In the genomic region with DNA sequence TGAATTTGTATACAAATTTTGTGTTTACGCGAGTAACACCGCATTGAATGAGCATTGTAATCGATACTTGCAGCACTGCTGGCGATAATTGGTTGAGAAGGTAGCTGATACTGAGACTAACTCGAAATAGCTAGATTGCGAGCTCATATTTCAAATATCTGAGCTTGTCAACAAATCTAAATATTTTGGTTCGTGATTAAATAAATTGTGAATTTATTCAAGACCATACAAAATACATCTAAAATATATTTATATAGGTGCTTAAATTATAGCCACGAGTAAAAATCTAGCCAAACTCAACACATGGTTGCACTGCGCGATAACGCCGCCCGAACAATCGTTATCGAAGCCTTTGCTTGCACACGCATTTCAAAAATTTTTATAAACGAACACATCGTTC, we compare ENCODE assay signal across 1 fruit fly cellular context.
TF ChIP-seq lines count a peak whose summit lies in the region.

A gene (minus strand): TSS at position 56 of the 400 bp plus-strand sequence.
A gene (plus strand): TSS at position 179 of the 400 bp plus-strand sequence.

TF ChIP-seq in whole organism, embryonic, 481 proteins besides CTCF, POLR2A, EP300 and RAD21 (continued from another document):
- TF ChIP-seq CG9932 (GFP tag; IDR thresholded peaks at IDR 0.05; lab: Robert Waterston, UW) (peak; percentile 50), exex (tag; optimal IDR thresholded peaks at IDR 0.05; lab: Kevin White, UChicago) (peak; percentile 20), CG14860 (GFP tag; IDR thresholded peaks at IDR 0.05; lab: Robert Waterston, UW; ENCODE audit: partially characterized antibody) (peak; percentile 82), CoRest (tag; optimal IDR thresholded peaks at IDR 0.05; lab: Kevin White, UChicago) (peak; percentile 72), dmrt99B (tag; optimal IDR thresholded peaks at IDR 0.05; lab: Kevin White, UChicago) (peak; percentile 20), Lhr (GFP tag; optimal IDR thresholded peaks at IDR 0.05; lab: Kevin White, UChicago) (peak; percentile 55), esg (GFP tag; conservative IDR thresholded peaks at IDR 0.05; lab: Robert Waterston, UW) (no peak), CG12659 (GFP tag; optimal IDR thresholded peaks at IDR 0.05; lab: Kevin White, UChicago) (peak; percentile 60), CG17568 (GFP tag; optimal IDR thresholded peaks at IDR 0.05; lab: Kevin White, UChicago) (no peak), fd96Cb (tag; optimal IDR thresholded peaks at IDR 0.05; lab: Kevin White, UChicago) (no peak), bcd (GFP tag; optimal IDR thresholded peaks at IDR 0.05; lab: Kevin White, UChicago) (peak; percentile 14), Sox100B (GFP tag; optimal IDR thresholded peaks at IDR 0.05; lab: Kevin White, UChicago) (peak; percentile 33), run (tag; optimal IDR thresholded peaks at IDR 0.05; lab: Kevin White, UChicago) (no peak), sd (tag; optimal IDR thresholded peaks at IDR 0.05; lab: Kevin White, UChicago) (peak; percentile 27), CG31224 (GFP tag; IDR thresholded peaks at IDR 0.05; lab: Robert Waterston, UW) (no peak), insv (GFP tag; optimal IDR thresholded peaks at IDR 0.05; lab: Kevin White, UChicago) (peak in 1 of 2 experiments; percentile 25), Nf-YC (tag; optimal IDR thresholded peaks at IDR 0.05; lab: Kevin White, UChicago) (peak; percentile 61), CG11560 (tag; IDR thresholded peaks at IDR 0.05; lab: Robert Waterston, UW) (no peak), bowl (GFP tag; IDR thresholded peaks at IDR 0.05; lab: Robert Waterston, UW) (no peak), CG13624 (GFP tag; optimal IDR thresholded peaks at IDR 0.05; lab: Kevin White, UChicago) (peak; percentile 25), CG2678 (tag; optimal IDR thresholded peaks at IDR 0.05; lab: Kevin White, UChicago) (peak; percentile 43), stwl (tag; optimal IDR thresholded peaks at IDR 0.05; lab: Kevin White, UChicago) (peak; percentile 63), trh (GFP tag; optimal IDR thresholded peaks at IDR 0.05; lab: Kevin White, UChicago) (no peak), CG10959 (GFP tag; IDR thresholded peaks at IDR 0.05; lab: Robert Waterston, UW) (no peak), CG3281 (GFP tag; optimal IDR thresholded peaks at IDR 0.05; lab: Kevin White, UChicago) (peak; percentile 29), vvl (GFP tag; IDR thresholded peaks at IDR 0.05; lab: Robert Waterston, UW) (peak; percentile 16; the same call in 1 of the 2 replicates), inv (GFP tag; IDR thresholded peaks at IDR 0.05; lab: Robert Waterston, UW; ENCODE audit: partially characterized antibody) (peak; percentile 65), lab (GFP tag; optimal IDR thresholded peaks at IDR 0.05; lab: Kevin White, UChicago) (peak; percentile 20), CG17186 (GFP tag; optimal IDR thresholded peaks at IDR 0.05; lab: Kevin White, UChicago) (peak; percentile 71), bsh (GFP tag; optimal IDR thresholded peaks at IDR 0.05; lab: Kevin White, UChicago) (peak in 1 of 2 experiments; percentile 8), CG17328 (GFP tag; IDR thresholded peaks at IDR 0.05; lab: Robert Waterston, UW) (no peak), lola (GFP tag; optimal IDR thresholded peaks at IDR 0.05; lab: Kevin White, UChicago) (peak in 1 of 3 experiments; percentile 46), tll (GFP tag; optimal IDR thresholded peaks at IDR 0.05; lab: Kevin White, UChicago) (peak; percentile 2 to 93), Sin3A (optimal IDR thresholded peaks at IDR 0.05; lab: Kevin White, UChicago) (peak; percentile 92), CG34224 (GFP tag; IDR thresholded peaks at IDR 0.05; lab: Robert Waterston, UW; ENCODE audit: partially characterized antibody) (peak; percentile 73), Chrac-16 (GFP tag; optimal IDR thresholded peaks at IDR 0.05; lab: Kevin White, UChicago) (peak; percentile 11), CG18599 (GFP tag; optimal IDR thresholded peaks at IDR 0.05; lab: Kevin White, UChicago) (peak; percentile 12), D (optimal IDR thresholded peaks at IDR 0.05; lab: Kevin White, UChicago) (no peak), D (GFP tag; optimal IDR thresholded peaks at IDR 0.05; lab: Kevin White, UChicago) (no peak), H2.0 (GFP tag; IDR thresholded peaks at IDR 0.05; lab: Robert Waterston, UW) (no peak), Bdp1 (GFP tag; optimal IDR thresholded peaks at IDR 0.05; lab: Kevin White, UChicago) (peak; percentile 1), CHES-1-like (GFP tag; optimal IDR thresholded peaks at IDR 0.05; lab: Kevin White, UChicago) (peak; percentile 4), Blimp-1 (GFP tag; optimal IDR thresholded peaks at IDR 0.05; lab: Kevin White, UChicago) (no peak), gro (GFP tag; optimal IDR thresholded peaks at IDR 0.05; lab: Kevin White, UChicago) (no peak), Pdp1 (GFP tag; optimal IDR thresholded peaks at IDR 0.05; lab: Kevin White, UChicago) (peak; percentile 14 to 40), Med (GFP tag; lab: Kevin White, UChicago) (peak; percentile 81), Dll (GFP tag; IDR thresholded peaks at IDR 0.05; lab: Robert Waterston, UW; ENCODE audit: partially characterized antibody) (peak; percentile 84), en (GFP tag; optimal IDR thresholded peaks at IDR 0.05; lab: Kevin White, UChicago) (no peak), crol (GFP tag; IDR thresholded peaks at IDR 0.05; lab: Robert Waterston, UW) (no peak), CG14710 (tag; optimal IDR thresholded peaks at IDR 0.05; lab: Kevin White, UChicago) (peak; percentile 82), Fer1 (GFP tag; optimal IDR thresholded peaks at IDR 0.05; lab: Kevin White, UChicago) (peak; percentile 44), bbx (GFP tag; IDR thresholded peaks at IDR 0.05; lab: Robert Waterston, UW; ENCODE audit: partially characterized antibody) (peak; percentile 48), CG2712 (tag; optimal IDR thresholded peaks at IDR 0.05; lab: Kevin White, UChicago) (peak; percentile 64), zen (tag; optimal IDR thresholded peaks at IDR 0.05; lab: Kevin White, UChicago) (peak; percentile 42), CG15696 (tag; optimal IDR thresholded peaks at IDR 0.05; lab: Kevin White, UChicago) (peak; percentile 27), CG10462 (GFP tag; optimal IDR thresholded peaks at IDR 0.05; lab: Kevin White, UChicago) (no peak), Doc3 (GFP tag; IDR thresholded peaks at IDR 0.05; lab: Robert Waterston, UW; ENCODE audit: partially characterized antibody) (peak; percentile 60), dm (GFP tag; optimal IDR thresholded peaks at IDR 0.05; lab: Kevin White, UChicago) (peak; percentile 36), CG2129 (GFP tag; IDR thresholded peaks at IDR 0.05; lab: Robert Waterston, UW; ENCODE audit: partially characterized antibody) (peak; percentile 58; the same call in 1 of the 2 replicates), hb (GFP tag; IDR thresholded peaks at IDR 0.05; lab: Robert Waterston, UW; ENCODE audit: partially characterized antibody) (peak; percentile 55; the same call in 1 of the 3 replicates), ken (GFP tag; IDR thresholded peaks at IDR 0.05; lab: Robert Waterston, UW) (no peak), dysf (GFP tag; IDR thresholded peaks at IDR 0.05; lab: Robert Waterston, UW) (peak; percentile 44; the same call in 1 of the 3 replicates), CG15601 (tag; optimal IDR thresholded peaks at IDR 0.05; lab: Kevin White, UChicago) (peak; percentile 69), CG15479 (GFP tag; optimal IDR thresholded peaks at IDR 0.05; lab: Kevin White, UChicago) (peak; percentile 29), CG9797 (GFP tag; optimal IDR thresholded peaks at IDR 0.05; lab: Kevin White, UChicago) (peak; percentile 32), Elba2 (GFP tag; optimal IDR thresholded peaks at IDR 0.05; lab: Kevin White, UChicago) (peak; percentile 48)
TF ChIP-seq in whole organism, embryonic: peak in this region for 174.
